Fruit fly (Drosophila melanogaster) whole organism, embryonic: ENCODE results near the gene CG8507.

Source experiments
- Abd-B ChIP-seq: fragments of 200-800 bp; sonication (Bioruptor generic); optimal IDR thresholded peaks from 2 replicates; lab custom pipeline; 2018; ENCODE audit warnings: missing biosample characterization, mild to moderate bottlenecking, missing genetic modification characterization, moderate library complexity
- Ada2b ChIP-seq: fragments of 200-800 bp; sonication (Bioruptor generic); IDR thresholded peaks from 2 replicates; pipeline ENCODE4 v1.3.6; 2022; ENCODE audit warnings: missing biosample characterization, missing genetic modification characterization
- B-H2 ChIP-seq: fragments of 200-800 bp; sonication (Bioruptor generic); optimal IDR thresholded peaks from 2 replicates; lab custom pipeline; 2018; ENCODE audit warnings: missing biosample characterization, mild to moderate bottlenecking, missing genetic modification characterization
- BtbVII ChIP-seq: fragments of 200-800 bp; sonication (Bioruptor generic); optimal IDR thresholded peaks from 3 replicates; lab custom pipeline; 2017; ENCODE audit warnings: missing biosample characterization, mild to moderate bottlenecking, missing genetic modification characterization
- CG10979 ChIP-seq: fragments of 200-800 bp; sonication (Bioruptor generic); optimal IDR thresholded peaks from 2 replicates; lab custom pipeline; 2018; ENCODE audit warnings: missing biosample characterization, mild to moderate bottlenecking, missing genetic modification characterization, moderate library complexity
- CG11560 ChIP-seq: fragments of 200-800 bp; sonication (Bioruptor generic); IDR thresholded peaks from 3 replicates; pipeline ENCODE4 v1.3.6; 2022; ENCODE audit warnings: missing biosample characterization, missing genetic modification characterization
- CG12299 ChIP-seq: fragments of 200-800 bp; sonication (Bioruptor generic); optimal IDR thresholded peaks from 2 replicates; lab custom pipeline; 2018; ENCODE audit warnings: missing biosample characterization, mild to moderate bottlenecking, missing genetic modification characterization
- CG13123 ChIP-seq: fragments of 200-800 bp; sonication (Bioruptor generic); optimal IDR thresholded peaks from 2 replicates; lab custom pipeline; 2016; ENCODE audit warnings: missing biosample characterization, missing genetic modification characterization
- CG13287 ChIP-seq: fragments of 200-800 bp; sonication (Bioruptor generic); IDR thresholded peaks from 2 replicates; pipeline ENCODE4 v1.3.6; 2022; ENCODE audit warnings: missing biosample characterization, missing genetic modification characterization; ENCODE audit not compliant: partially characterized antibody
- CG13296 ChIP-seq: fragments of 200-800 bp; sonication (Bioruptor generic); optimal IDR thresholded peaks from 3 replicates; lab custom pipeline; 2018; ENCODE audit warnings: missing biosample characterization, mild to moderate bottlenecking, missing genetic modification characterization
- CG1529 ChIP-seq: fragments of 200-800 bp; sonication (Bioruptor generic); optimal IDR thresholded peaks from 3 replicates; lab custom pipeline; 2018; ENCODE audit warnings: missing biosample characterization, missing genetic modification characterization
- CG15514 ChIP-seq: fragments of 200-800 bp; sonication (Bioruptor generic); optimal IDR thresholded peaks from 3 replicates; lab custom pipeline; 2017; ENCODE audit warnings: missing biosample characterization, missing genetic modification characterization, mild to moderate bottlenecking, moderate library complexity, missing genetic modification reagents
- CG18011 ChIP-seq: fragments of 200-800 bp; sonication (Bioruptor generic); optimal IDR thresholded peaks from 2 replicates; lab custom pipeline; 2017; ENCODE audit warnings: missing biosample characterization, missing genetic modification characterization, mild to moderate bottlenecking, moderate library complexity, missing genotype
- CG2120 ChIP-seq: fragments of 200-800 bp; sonication (Bioruptor generic); optimal IDR thresholded peaks from 3 replicates; lab custom pipeline; 2016; ENCODE audit warnings: missing biosample characterization, missing genetic modification characterization
- CG32532 ChIP-seq: fragments of 200-800 bp; sonication (Bioruptor generic); IDR thresholded peaks from 2 replicates; pipeline ENCODE4 v1.3.6; 2022; ENCODE audit warnings: missing biosample characterization, missing genetic modification characterization
- CG33557 ChIP-seq: fragments of 200-800 bp; sonication (Bioruptor generic); optimal IDR thresholded peaks from 2 replicates; lab custom pipeline; 2019; ENCODE audit warnings: missing biosample characterization, mild to moderate bottlenecking, missing genetic modification characterization, moderate library complexity
- CG5245 ChIP-seq: fragments of 200-800 bp; sonication (Bioruptor generic); optimal IDR thresholded peaks from 3 replicates; lab custom pipeline; 2016; ENCODE audit warnings: missing biosample characterization, missing genetic modification characterization
- CG9609 ChIP-seq: fragments of 200-800 bp; sonication (Bioruptor generic); optimal IDR thresholded peaks from 3 replicates; lab custom pipeline; 2016; ENCODE audit warnings: missing biosample characterization, missing genetic modification characterization
- CG9817 ChIP-seq: fragments of 200-800 bp; sonication (Bioruptor generic); optimal IDR thresholded peaks from 2 replicates; lab custom pipeline; 2018; ENCODE audit warnings: missing biosample characterization, mild to moderate bottlenecking, missing genetic modification characterization, moderate library complexity
- Chrac-16 ChIP-seq: fragments of 200-800 bp; sonication (Bioruptor generic); optimal IDR thresholded peaks from 3 replicates; lab custom pipeline; 2016; ENCODE audit warnings: missing biosample characterization, missing genetic modification characterization
- Dp ChIP-seq: fragments of 200-800 bp; sonication (Bioruptor generic); optimal IDR thresholded peaks from 2 replicates; lab custom pipeline; 2018; ENCODE audit warnings: missing biosample characterization, mild to moderate bottlenecking, missing genetic modification characterization, moderate library complexity
- Drgx ChIP-seq: fragments of 200-800 bp; sonication (Bioruptor generic); IDR thresholded peaks from 2 replicates; pipeline ENCODE4 v1.3.6; 2022; ENCODE audit warnings: missing biosample characterization, missing genetic modification characterization
- Fer2 ChIP-seq: fragments of 200-800 bp; sonication (Bioruptor generic); optimal IDR thresholded peaks from 2 replicates; lab custom pipeline; 2018; ENCODE audit warnings: missing biosample characterization, mild to moderate bottlenecking, missing genetic modification characterization, moderate library complexity
- HLH54F ChIP-seq: fragments of 200-800 bp; sonication (Bioruptor generic); optimal IDR thresholded peaks from 3 replicates; lab custom pipeline; 2016; ENCODE audit warnings: missing biosample characterization, missing genetic modification characterization
- Hand ChIP-seq: fragments of 200-800 bp; sonication (Bioruptor generic); optimal IDR thresholded peaks from 2 replicates; lab custom pipeline; 2017; ENCODE audit warnings: mild to moderate bottlenecking, missing biosample characterization, missing genetic modification reagents, missing genetic modification characterization
- Hr78 ChIP-seq, 2 experiments: fragments of 200-800 bp in 1 of 2; fragments of >200 bp in 1 of 2; sonication (Bioruptor generic) in 1 of 2; optimal IDR thresholded peaks; 2 replicates each; lab custom pipeline; 2017 to 2019; ENCODE audit warnings: missing biosample characterization in 2 of 2, missing genetic modification characterization in 2 of 2, mild to moderate bottlenecking in 1 of 2, moderate library complexity in 1 of 2
- MESR4 ChIP-seq: fragments of 200-800 bp; sonication (Bioruptor generic); optimal IDR thresholded peaks from 2 replicates; lab custom pipeline; 2018; ENCODE audit warnings: missing biosample characterization, mild to moderate bottlenecking, missing genetic modification characterization, moderate library complexity
- Pdp1 ChIP-seq, 2 experiments: fragments of 200-800 bp; sonication (Bioruptor generic); optimal IDR thresholded peaks; 3 replicates each; lab custom pipeline; 2016; ENCODE audit warnings: missing biosample characterization in 2 of 2, missing genetic modification characterization in 2 of 2, mild to moderate bottlenecking in 1 of 2, moderate library complexity in 1 of 2
- Scr ChIP-seq: fragments of 200-800 bp; sonication (Bioruptor generic); IDR thresholded peaks from 2 replicates; pipeline ENCODE4 v1.3.6; 2022; ENCODE audit warnings: missing biosample characterization, missing genetic modification characterization; ENCODE audit not compliant: partially characterized antibody
- Tbp ChIP-seq: fragments of >200 bp; optimal IDR thresholded peaks from 2 replicates; lab custom pipeline; 2018; ENCODE audit warnings: missing biosample characterization, missing genetic modification characterization
- az2 ChIP-seq: fragments of 200-800 bp; sonication (Bioruptor generic); optimal IDR thresholded peaks from 3 replicates; lab custom pipeline; 2016; ENCODE audit warnings: missing biosample characterization, missing genetic modification characterization
- cato ChIP-seq: fragments of 200-800 bp; sonication (Bioruptor generic); optimal IDR thresholded peaks from 2 replicates; lab custom pipeline; 2016; ENCODE audit warnings: missing biosample characterization, missing genetic modification characterization, borderline replicate concordance
- disco-r ChIP-seq: fragments of 200-800 bp; sonication (Bioruptor generic); optimal IDR thresholded peaks from 2 replicates; lab custom pipeline; 2016; ENCODE audit warnings: missing biosample characterization, missing genetic modification characterization
- hth ChIP-seq: fragments of >200 bp; optimal IDR thresholded peaks from 2 replicates; lab custom pipeline; 2017; ENCODE audit warnings: inconsistent platforms
- lbe ChIP-seq: fragments of 200-800 bp; sonication (Bioruptor generic); optimal IDR thresholded peaks from 2 replicates; lab custom pipeline; 2016; ENCODE audit warnings: missing biosample characterization, mild to moderate bottlenecking, missing genetic modification characterization
- lmd ChIP-seq: fragments of 200-800 bp; sonication (Bioruptor generic); IDR thresholded peaks from 2 replicates; pipeline ENCODE4 v1.3.6; 2022; ENCODE audit warnings: missing biosample characterization, missing genetic modification characterization
- maf-S ChIP-seq: fragments of 200-800 bp; sonication (Bioruptor generic); optimal IDR thresholded peaks from 2 replicates; lab custom pipeline; 2016; ENCODE audit warnings: missing biosample characterization, missing genetic modification characterization
- nerfin-1 ChIP-seq: fragments of 200-800 bp; sonication (Bioruptor generic); optimal IDR thresholded peaks from 3 replicates; lab custom pipeline; 2019; ENCODE audit warnings: missing biosample characterization, mild to moderate bottlenecking, missing genetic modification characterization, moderate library complexity
- nom ChIP-seq: fragments of 200-800 bp; sonication (Bioruptor generic); optimal IDR thresholded peaks from 2 replicates; lab custom pipeline; 2017; ENCODE audit warnings: missing biosample characterization, missing genetic modification characterization, mild to moderate bottlenecking, moderate library complexity, missing genetic modification reagents
- odd ChIP-seq: fragments of 200-800 bp; sonication (Bioruptor generic); optimal IDR thresholded peaks from 2 replicates; lab custom pipeline; 2017; ENCODE audit warnings: missing biosample characterization, mild to moderate bottlenecking, missing genetic modification characterization
- repo ChIP-seq: fragments of 200-800 bp; sonication (Bioruptor generic); optimal IDR thresholded peaks from 2 replicates; lab custom pipeline; 2016; ENCODE audit warnings: missing biosample characterization, missing genetic modification characterization
- sens-2 ChIP-seq: fragments of 200-800 bp; sonication (Bioruptor generic); IDR thresholded peaks from 2 replicates; pipeline ENCODE4 v1.3.6; 2022; ENCODE audit warnings: missing biosample characterization, missing genetic modification characterization
- slbo ChIP-seq: fragments of 200-800 bp; sonication (Bioruptor generic); IDR thresholded peaks from 2 replicates; pipeline ENCODE4 v1.3.6; 2022; ENCODE audit warnings: missing biosample characterization, missing genetic modification characterization
- sna ChIP-seq: fragments of 200-800 bp; sonication (Bioruptor generic); IDR thresholded peaks from 2 replicates; pipeline ENCODE4 v1.3.6; 2022; ENCODE audit warnings: missing biosample characterization, missing genetic modification characterization; ENCODE audit not compliant: partially characterized antibody
- sr ChIP-seq: fragments of 200-800 bp; sonication (Bioruptor generic); IDR thresholded peaks from 3 replicates; pipeline ENCODE4 v1.3.6; 2022; ENCODE audit warnings: missing biosample characterization, missing genetic modification characterization
- ssp ChIP-seq: fragments of 200-800 bp; sonication (Bioruptor generic); IDR thresholded peaks from 2 replicates; pipeline ENCODE4 v1.3.6; 2022; ENCODE audit warnings: missing biosample characterization, missing genetic modification characterization
- sug ChIP-seq: fragments of 200-800 bp; optimal IDR thresholded peaks from 2 replicates; lab custom pipeline; 2019; ENCODE audit warnings: missing biosample characterization, mild to moderate bottlenecking, missing genetic modification characterization, moderate library complexity
- tna ChIP-seq: fragments of 200-800 bp; sonication (Bioruptor generic); IDR thresholded peaks from 2 replicates; pipeline ENCODE4 v1.3.6; 2022; ENCODE audit warnings: missing biosample characterization, missing genetic modification characterization; ENCODE audit not compliant: partially characterized antibody
- unpg ChIP-seq: fragments of 200-800 bp; sonication (Bioruptor generic); optimal IDR thresholded peaks from 3 replicates; lab custom pipeline; 2018; ENCODE audit warnings: missing biosample characterization, mild to moderate bottlenecking, missing genetic modification characterization, moderate library complexity

Gene CG8507

dm6 chr3R:9747272-9747874, 43.9 kb upstream of the CG8507 start, which contains the start of gene CG12948 (continued):
- TF ChIP-seq CG15514 (GFP tag; lab: Kevin White, UChicago) (peak; percentile 61), CG13296 (GFP tag; lab: Kevin White, UChicago) (peak; percentile 54), Scr (GFP tag; lab: Robert Waterston, UW) (peak; percentile 96), slbo (GFP tag; lab: Robert Waterston, UW) (peak; percentile 67), CG1529 (peak; percentile 13), tna (GFP tag; lab: Robert Waterston, UW) (peak; percentile 71), CG18011 (GFP tag; lab: Kevin White, UChicago) (peak; percentile 23), CG2120 (GFP tag; lab: Kevin White, UChicago) (peak; percentile 77), CG9609 (GFP tag; lab: Kevin White, UChicago) (peak; percentile 18), repo (GFP tag; lab: Kevin White, UChicago) (no peak), Tbp (no peak), Hr78 (GFP tag; optimal IDR thresholded peaks at IDR 0.05; lab: Kevin White, UChicago) (no peak), sug (peak; percentile 68), HLH54F (GFP tag; lab: Kevin White, UChicago) (peak; percentile 53), Drgx (GFP tag; lab: Robert Waterston, UW) (0 out of 2 replicates have a peak, but pooled peaks have one; percentile 19), az2 (GFP tag; lab: Kevin White, UChicago) (peak; percentile 3), disco-r (no peak), lbe (GFP tag; lab: Kevin White, UChicago) (peak; percentile 64), CG32532 (GFP tag; lab: Robert Waterston, UW) (peak; percentile 33; the same call in 1 of the 2 replicates), CG12299 (tag; lab: Kevin White, UChicago) (no peak), CG13287 (GFP tag; lab: Robert Waterston, UW) (peak; percentile 96), nom (GFP tag; lab: Kevin White, UChicago) (peak; percentile 65), BtbVII (GFP tag; lab: Kevin White, UChicago) (peak; percentile 32), Hand (GFP tag; lab: Kevin White, UChicago) (no peak), cato (GFP tag; lab: Kevin White, UChicago) (no peak), Abd-B (GFP tag; lab: Kevin White, UChicago) (peak; percentile 61), ssp (GFP tag; lab: Robert Waterston, UW) (no peak), MESR4 (GFP tag; lab: Kevin White, UChicago) (peak; percentile 82), CG33557 (GFP tag; lab: Kevin White, UChicago) (peak; percentile 60), hth (lab: Kevin White, UChicago) (no peak), CG10979 (tag; lab: Kevin White, UChicago) (peak; percentile 35), lmd (GFP tag; lab: Robert Waterston, UW) (peak; percentile 45), CG5245 (peak; percentile 25), maf-S (GFP tag; lab: Kevin White, UChicago) (peak; percentile 56), B-H2 (GFP tag; lab: Kevin White, UChicago) (peak; percentile 66), unpg (GFP tag; lab: Kevin White, UChicago) (no peak), nerfin-1 (tag; lab: Kevin White, UChicago) (peak; percentile 49), Dp (GFP tag; lab: Kevin White, UChicago) (no peak), CG11560 (tag; lab: Robert Waterston, UW) (peak; percentile 44; the same call in 1 of the 3 replicates), CG9817 (tag; lab: Kevin White, UChicago) (peak; percentile 54), odd (no peak), Fer2 (tag; lab: Kevin White, UChicago) (peak; percentile 55), sens-2 (no peak), CG13123 (no peak), Ada2b (GFP tag; lab: Robert Waterston, UW) (no peak), sna (GFP tag; lab: Robert Waterston, UW) (peak; percentile 96), sr (GFP tag; lab: Robert Waterston, UW) (peak; percentile 93), Chrac-16 (GFP tag; lab: Kevin White, UChicago) (peak; percentile 36), Pdp1 (GFP tag; optimal IDR thresholded peaks at IDR 0.05; lab: Kevin White, UChicago) (peak; percentile 36 to 83)
